Fruit fly (Drosophila melanogaster) whole organism, embryonic: Measurements from ENCODE around the gene dUTPase.
A peak's percentile ranks its signal among the peaks of the same experiment; 100 is the strongest.

ENCODE experiments used
- Atf3 ChIP-seq: fragments of 200-800 bp; sonication (Bioruptor generic); optimal IDR thresholded peaks from 3 replicates; lab custom pipeline; 2016; ENCODE audit warnings: missing biosample characterization, missing genetic modification characterization
- C15 ChIP-seq: fragments of 200-800 bp; sonication (Bioruptor generic); IDR thresholded peaks from 3 replicates; pipeline ENCODE4 v1.3.6; 2022; ENCODE audit warnings: missing biosample characterization, missing genetic modification characterization
- CG10565 ChIP-seq: fragments of 200-800 bp; sonication (Bioruptor generic); optimal IDR thresholded peaks from 3 replicates; lab custom pipeline; 2016; ENCODE audit warnings: missing biosample characterization, mild to moderate bottlenecking, missing genetic modification characterization
- CG12104 ChIP-seq: fragments of 200-800 bp; sonication (Bioruptor generic); optimal IDR thresholded peaks from 3 replicates; lab custom pipeline; 2016; ENCODE audit warnings: missing biosample characterization, missing genetic modification characterization
- CG12391 ChIP-seq: fragments of 200-800 bp; sonication (Bioruptor generic); optimal IDR thresholded peaks from 3 replicates; lab custom pipeline; 2018; ENCODE audit warnings: missing biosample characterization, mild to moderate bottlenecking, missing genetic modification characterization, moderate library complexity
- CG14014 ChIP-seq: fragments of 200-800 bp; sonication (Bioruptor generic); IDR thresholded peaks from 2 replicates; pipeline ENCODE4 v1.3.6; 2022; ENCODE audit warnings: missing biosample characterization, missing genetic modification characterization
- CG14710 ChIP-seq: fragments of 200-800 bp; sonication (Bioruptor generic); optimal IDR thresholded peaks from 3 replicates; lab custom pipeline; 2019; ENCODE audit warnings: missing biosample characterization, mild to moderate bottlenecking, missing genetic modification characterization, moderate library complexity
- CG2202 ChIP-seq: fragments of 200-800 bp; sonication (Bioruptor generic); optimal IDR thresholded peaks from 2 replicates; lab custom pipeline; 2018; ENCODE audit warnings: missing biosample characterization, mild to moderate bottlenecking, missing genetic modification characterization
- CG3407 ChIP-seq: fragments of 200-800 bp; sonication (Bioruptor generic); optimal IDR thresholded peaks from 2 replicates; lab custom pipeline; 2018; ENCODE audit warnings: missing biosample characterization, mild to moderate bottlenecking, missing genetic modification characterization
- CG3995 ChIP-seq: fragments of 200-800 bp; sonication (Bioruptor generic); optimal IDR thresholded peaks from 3 replicates; lab custom pipeline; 2016; ENCODE audit warnings: missing biosample characterization, missing genetic modification characterization
- CG8281 ChIP-seq: fragments of 200-800 bp; sonication (Bioruptor generic); optimal IDR thresholded peaks from 2 replicates; lab custom pipeline; 2018; ENCODE audit warnings: missing biosample characterization, mild to moderate bottlenecking, missing genetic modification characterization, moderate library complexity
- CG9609 ChIP-seq: fragments of 200-800 bp; sonication (Bioruptor generic); optimal IDR thresholded peaks from 3 replicates; lab custom pipeline; 2016; ENCODE audit warnings: missing biosample characterization, missing genetic modification characterization
- CTCF ChIP-seq: fragments of 200-800 bp; sonication (Bioruptor generic); optimal IDR thresholded peaks from 2 replicates; lab custom pipeline; 2017; ENCODE audit warnings: missing biosample characterization, mild to moderate bottlenecking, missing genetic modification characterization, moderate library complexity
- Doc2 ChIP-seq: fragments of 200-800 bp; sonication (Bioruptor generic); IDR thresholded peaks from 2 replicates; pipeline ENCODE4 v1.3.6; 2022; ENCODE audit warnings: missing biosample characterization, missing genetic modification characterization
- Doc3 ChIP-seq: fragments of 200-800 bp; sonication (Bioruptor generic); IDR thresholded peaks from 3 replicates; pipeline ENCODE4 v1.3.6; 2022; ENCODE audit warnings: missing biosample characterization, missing genetic modification characterization; ENCODE audit not compliant: partially characterized antibody
- E2f1 ChIP-seq: fragments of 200-800 bp; sonication (Bioruptor generic); IDR thresholded peaks from 2 replicates; pipeline ENCODE4 v1.3.6; 2022; ENCODE audit warnings: missing biosample characterization, missing genetic modification characterization
- Med ChIP-seq: fragments of 200-800 bp; sonication (Bioruptor generic); peaks from one replicate; lab custom pipeline; 2016; ENCODE audit warnings: missing biosample characterization, missing genetic modification characterization, mild to moderate bottlenecking, inconsistent platforms, moderate library complexity
- Myb ChIP-seq: fragments of 200-800 bp; sonication (Bioruptor generic); optimal IDR thresholded peaks from 2 replicates; lab custom pipeline; 2016; ENCODE audit warnings: missing biosample characterization, missing genetic modification characterization
- Nf-YC ChIP-seq: fragments of 200-800 bp; optimal IDR thresholded peaks from 3 replicates; lab custom pipeline; 2019; ENCODE audit warnings: missing biosample characterization, mild to moderate bottlenecking, missing genetic modification characterization, moderate library complexity
- Rfx ChIP-seq: fragments of 200-800 bp; sonication (Bioruptor generic); IDR thresholded peaks from 2 replicates; pipeline ENCODE4 v1.3.6; 2022; ENCODE audit warnings: missing biosample characterization, missing genetic modification characterization
- Rx ChIP-seq: fragments of 200-800 bp; sonication (Bioruptor generic); IDR thresholded peaks from 2 replicates; pipeline ENCODE4 v1.3.6; 2022; ENCODE audit warnings: missing biosample characterization, missing genetic modification characterization
- Sox102F ChIP-seq: fragments of 200-800 bp; sonication (Bioruptor generic); optimal IDR thresholded peaks from 2 replicates; lab custom pipeline; 2018; ENCODE audit warnings: missing biosample characterization, mild to moderate bottlenecking, missing genetic modification characterization, moderate library complexity
- Stat92E ChIP-seq, 3 experiments: fragments of >200 bp in 2 of 3; fragments of 200-800 bp in 1 of 3; sonication (Bioruptor generic) in 1 of 3; optimal IDR thresholded peaks; 2 replicates each; lab custom pipeline; 2017 to 2019; ENCODE audit warnings: missing biosample characterization in 3 of 3, missing genetic modification characterization in 3 of 3, mild to moderate bottlenecking in 1 of 3, moderate library complexity in 1 of 3
- Usf ChIP-seq: fragments of 200-800 bp; sonication (Bioruptor generic); optimal IDR thresholded peaks from 2 replicates; lab custom pipeline; 2017; ENCODE audit warnings: missing genotype, missing biosample characterization, missing genetic modification characterization
- ase ChIP-seq: fragments of 200-800 bp; sonication (Bioruptor generic); IDR thresholded peaks from 3 replicates; pipeline ENCODE4 v1.3.6; 2022; ENCODE audit warnings: missing biosample characterization, missing genetic modification characterization
- ato ChIP-seq: fragments of 200-800 bp; sonication (Bioruptor generic); IDR thresholded peaks from 2 replicates; pipeline ENCODE4 v1.3.6; 2022; ENCODE audit warnings: missing biosample characterization, missing genetic modification characterization; ENCODE audit not compliant: partially characterized antibody
- ci ChIP-seq: fragments of 200-800 bp; sonication (Bioruptor generic); IDR thresholded peaks from 3 replicates; pipeline ENCODE4 v1.3.6; 2022; ENCODE audit warnings: missing biosample characterization, missing genetic modification characterization
- gem ChIP-seq: fragments of 200-800 bp; sonication (Bioruptor generic); optimal IDR thresholded peaks from 2 replicates; lab custom pipeline; 2019; ENCODE audit warnings: missing biosample characterization, mild to moderate bottlenecking, missing genetic modification characterization, moderate library complexity
- gt ChIP-seq: fragments of 200-800 bp; sonication (Bioruptor generic); IDR thresholded peaks from 2 replicates; pipeline ENCODE4 v1.3.6; 2022; ENCODE audit warnings: missing biosample characterization, missing genetic modification characterization
- hth ChIP-seq: fragments of >200 bp; optimal IDR thresholded peaks from 2 replicates; lab custom pipeline; 2017; ENCODE audit warnings: inconsistent platforms
- ind ChIP-seq: fragments of 200-800 bp; sonication (Bioruptor generic); optimal IDR thresholded peaks from 3 replicates; lab custom pipeline; 2016; ENCODE audit warnings: missing biosample characterization, missing genetic modification characterization
- kah ChIP-seq: fragments of 200-800 bp; sonication (Bioruptor generic); optimal IDR thresholded peaks from 2 replicates; lab custom pipeline; 2018; ENCODE audit warnings: missing biosample characterization, mild to moderate bottlenecking, missing genetic modification characterization
- mirr ChIP-seq: fragments of 200-800 bp; sonication (Bioruptor generic); optimal IDR thresholded peaks from 3 replicates; lab custom pipeline; 2018; ENCODE audit warnings: missing biosample characterization, mild to moderate bottlenecking, missing genetic modification characterization
- nau ChIP-seq: fragments of 200-800 bp; sonication (Bioruptor generic); optimal IDR thresholded peaks from 3 replicates; lab custom pipeline; 2017; ENCODE audit warnings: missing biosample characterization, mild to moderate bottlenecking, missing genetic modification characterization, missing genetic modification reagents
- otp ChIP-seq: fragments of 200-800 bp; sonication (Bioruptor generic); IDR thresholded peaks from 3 replicates; pipeline ENCODE4, ENCODE4 v1.3.6; 2022; ENCODE audit warnings: missing biosample characterization, missing genetic modification characterization
- phol ChIP-seq: fragments of 200-800 bp; sonication (Bioruptor generic); optimal IDR thresholded peaks from 3 replicates; lab custom pipeline; 2018; ENCODE audit warnings: missing biosample characterization, mild to moderate bottlenecking, missing genetic modification characterization, moderate library complexity
- pzg ChIP-seq: fragments of 200-800 bp; sonication (Bioruptor generic); optimal IDR thresholded peaks from 3 replicates; lab custom pipeline; 2018; ENCODE audit warnings: missing biosample characterization, mild to moderate bottlenecking, missing genetic modification characterization, moderate library complexity
- ranshi ChIP-seq: fragments of 200-800 bp; sonication (Bioruptor generic); IDR thresholded peaks from 2 replicates; pipeline ENCODE4 v1.3.6; 2022; ENCODE audit warnings: missing biosample characterization, missing genetic modification characterization
- sc ChIP-seq, 3 experiments: fragments of >200 bp in 2 of 3; fragments of 200-800 bp in 1 of 3; sonication (Bioruptor generic) in 1 of 3; optimal IDR thresholded peaks; 2 replicates in 2 of 3; 3 replicates in 1 of 3; lab custom pipeline; 2017; ENCODE audit warnings: mild to moderate bottlenecking in 1 of 3, missing biosample characterization in 1 of 3, missing genetic modification characterization in 1 of 3, missing genetic modification reagents in 1 of 3
- sens-2 ChIP-seq: fragments of 200-800 bp; sonication (Bioruptor generic); IDR thresholded peaks from 2 replicates; pipeline ENCODE4 v1.3.6; 2022; ENCODE audit warnings: missing biosample characterization, missing genetic modification characterization
- so ChIP-seq: fragments of 200-800 bp; sonication (Bioruptor generic); IDR thresholded peaks from 3 replicates; pipeline ENCODE4 v1.3.6; 2022; ENCODE audit warnings: missing biosample characterization, missing genetic modification characterization
- stwl ChIP-seq: fragments of 200-800 bp; sonication (Bioruptor generic); optimal IDR thresholded peaks from 3 replicates; lab custom pipeline; 2018; ENCODE audit warnings: missing biosample characterization, mild to moderate bottlenecking, missing genetic modification characterization, moderate library complexity
- zen2 ChIP-seq: fragments of 200-800 bp; sonication (Bioruptor generic); IDR thresholded peaks from 3 replicates; pipeline ENCODE4 v1.3.6; 2022; ENCODE audit warnings: missing biosample characterization, missing genetic modification characterization; ENCODE audit not compliant: partially characterized antibody
- zfh2 ChIP-seq: fragments of 200-800 bp; sonication (Bioruptor generic); optimal IDR thresholded peaks from 2 replicates; lab custom pipeline; 2016; ENCODE audit warnings: missing biosample characterization, missing genetic modification characterization

The dUTPase gene

DNA sequence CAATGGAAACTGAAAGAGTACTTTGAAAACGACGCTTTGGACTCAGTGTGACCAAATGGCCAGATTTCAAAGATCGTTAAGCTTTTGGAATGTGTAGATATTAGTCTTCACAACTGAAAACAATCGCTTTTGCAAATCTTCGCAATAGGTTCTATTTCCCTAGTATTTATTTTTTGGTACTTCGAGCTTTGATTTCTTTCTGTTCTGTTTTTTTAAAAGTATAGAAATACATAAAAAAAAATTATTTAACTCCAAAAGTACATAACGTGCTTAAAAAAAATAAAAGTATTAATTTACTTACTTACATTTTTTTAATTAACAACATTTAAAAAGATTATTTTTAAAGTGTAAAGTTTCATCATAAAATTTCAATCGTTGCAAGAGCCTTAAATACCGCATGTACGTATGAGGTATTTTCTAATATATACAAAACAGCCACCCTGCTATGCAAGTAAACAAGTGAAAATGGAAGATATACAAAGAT is 23.7 kb upstream of the dUTPase start, which contains the start of the genes piwi and CG12253 (continued):
- no peak for TF ChIP-seq CG8281 (tag; lab: Kevin White, UChicago)
- TF ChIP-seq CG12104 (GFP tag; lab: Kevin White, UChicago), result peak; percentile 19
- TF ChIP-seq Doc3 (GFP tag; lab: Robert Waterston, UW), result no peak
- TF ChIP-seq so (GFP tag; lab: Robert Waterston, UW), result no peak
- peak; percentile 29; the same call in 1 of the 2 replicates for TF ChIP-seq E2f1
- TF ChIP-seq CG14710 (tag; lab: Kevin White, UChicago), result peak; percentile 59
- peak; percentile 83 for TF ChIP-seq Rfx (GFP tag; lab: Robert Waterston, UW)
- TF ChIP-seq CG9609 (GFP tag; lab: Kevin White, UChicago), result peak; percentile 25
- TF ChIP-seq gem (tag; lab: Kevin White, UChicago), result peak; percentile 96
- TF ChIP-seq gt, result no peak
- TF ChIP-seq CTCF (GFP tag; lab: Kevin White, UChicago), result no peak
- TF ChIP-seq Rx (GFP tag; lab: Robert Waterston, UW), result no peak
- TF ChIP-seq Sox102F (GFP tag; lab: Kevin White, UChicago), result peak; percentile 93
- TF ChIP-seq mirr (GFP tag; lab: Kevin White, UChicago), result no peak
- TF ChIP-seq nau, result no peak
- TF ChIP-seq ase (GFP tag; lab: Robert Waterston, UW), result no peak
- no peak for TF ChIP-seq ato (GFP tag; lab: Robert Waterston, UW)
- TF ChIP-seq CG2202 (tag; lab: Kevin White, UChicago), result peak; percentile 40
- TF ChIP-seq ind (GFP tag; lab: Kevin White, UChicago), result peak; percentile 39
- no peak for TF ChIP-seq Nf-YC (tag; lab: Kevin White, UChicago)
- no peak for TF ChIP-seq ci
- TF ChIP-seq CG12391 (tag; lab: Kevin White, UChicago), result peak; percentile 93
- TF ChIP-seq CG10565 (GFP tag; lab: Kevin White, UChicago), result no peak
- TF ChIP-seq hth, result no peak
- TF ChIP-seq CG3995, result no peak
- peak; percentile 52 for TF ChIP-seq Usf
- peak; percentile 58 for TF ChIP-seq Med (GFP tag; lab: Kevin White, UChicago)
- TF ChIP-seq C15 (GFP tag; lab: Robert Waterston, UW), result no peak
- peak; percentile 77; the same call in 1 of the 2 replicates for TF ChIP-seq ranshi (GFP tag; lab: Robert Waterston, UW)
- no peak for TF ChIP-seq Stat92E (GFP tag; optimal IDR thresholded peaks at IDR 0.05; lab: Kevin White, UChicago)
- peak; percentile 11 for TF ChIP-seq pzg (GFP tag; lab: Kevin White, UChicago)
- peak; percentile 66; the same call in 1 of the 2 replicates for TF ChIP-seq CG14014 (GFP tag; lab: Robert Waterston, UW)
- TF ChIP-seq Atf3 (GFP tag; lab: Kevin White, UChicago), result peak; percentile 8
- TF ChIP-seq phol (tag; lab: Kevin White, UChicago), result peak; percentile 80
- no peak for TF ChIP-seq sc (optimal IDR thresholded peaks at IDR 0.05; lab: Kevin White, UChicago)
- TF ChIP-seq sc (GFP tag; optimal IDR thresholded peaks at IDR 0.05; lab: Kevin White, UChicago), result peak; percentile 67
- TF ChIP-seq CG3407 (GFP tag; lab: Kevin White, UChicago), result no peak
- no peak for TF ChIP-seq kah (GFP tag; lab: Kevin White, UChicago)
- TF ChIP-seq otp (GFP tag; lab: Robert Waterston, UW), result no peak
- TF ChIP-seq stwl (tag; lab: Kevin White, UChicago), result peak; percentile 51
- TF ChIP-seq Doc2, result no peak
- TF ChIP-seq sens-2 (GFP tag; lab: Robert Waterston, UW), result no peak
- peak; percentile 34 for TF ChIP-seq Myb
- TF ChIP-seq zen2, result no peak
- peak; percentile 28 for TF ChIP-seq zfh2 (GFP tag; lab: Kevin White, UChicago)
